Worm (Caenorhabditis elegans) whole organism, young adult: ENCODE measurements around the gene wht-3.

Source experiments
- ama-1 ChIP-seq, 3 experiments: fragments of 150-350 bp in 1 of 3; sonication (generic microtip) in 2 of 3; optimal IDR thresholded peaks; 2 replicates each; lab custom pipeline; 2014 to 2018; ENCODE audit warnings: missing biosample characterization in 2 of 3, missing genetic modification characterization in 2 of 3, missing genetic modification reagents in 2 of 3
- hmg-20 ChIP-seq: fragments of 200-800 bp; sonication (Bioruptor generic); IDR thresholded peaks from 2 replicates; pipeline ENCODE4 v1.3.6; 2022; ENCODE audit warnings: missing genetic modification reagents, missing genetic modification characterization, missing compliant biosample characterization
- let-526 ChIP-seq: fragments of 200-800 bp; sonication (Bioruptor generic); IDR thresholded peaks from 2 replicates; pipeline ENCODE4 v1.3.6; 2022; ENCODE audit warnings: missing genetic modification reagents, missing genetic modification characterization, missing compliant biosample characterization

DNA sequence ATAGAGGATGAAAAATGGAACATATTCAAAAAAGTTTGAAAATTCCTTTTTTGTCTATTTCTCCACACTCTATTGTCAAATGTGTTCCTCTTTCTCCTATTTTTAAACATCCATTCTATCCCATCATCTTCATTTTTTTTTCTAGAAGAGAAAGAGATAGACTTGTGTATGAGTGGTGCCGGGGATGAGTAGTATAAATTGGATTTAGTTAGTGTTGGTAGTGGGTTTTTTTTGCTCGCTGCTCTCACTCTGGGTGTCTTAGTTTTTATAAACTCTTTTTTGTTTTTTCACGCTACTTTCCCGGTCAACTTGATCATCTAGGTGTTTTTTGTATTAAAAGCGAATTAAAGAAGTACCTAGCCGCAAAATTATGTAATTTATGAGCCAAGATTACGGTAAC lies 44.2 kb downstream of the wht-3 start:
- no peak for TF ChIP-seq hmg-20 (GFP tag; lab: Robert Waterston, UW)
- no peak for TF ChIP-seq let-526 (GFP tag; lab: Robert Waterston, UW)
- TF ChIP-seq ama-1 (optimal IDR thresholded peaks at IDR 0.05; lab: Kevin White, UChicago) = no peak
- TF ChIP-seq ama-1 (GFP tag; optimal IDR thresholded peaks at IDR 0.05; lab: Kevin White, UChicago) = no peak
